Fruit fly (Drosophila melanogaster): ENCODE measurements around the gene CG17440.
A peak's percentile ranks its signal among the peaks of the same experiment; 100 is the strongest.

CG17440 gene

dm6 chrX:9255964-9256520 is 13.7 kb downstream of the CG17440 start, which contains the start of gene ric8a (continued):
- TF ChIP-seq Atf6 (GFP tag; IDR thresholded peaks at IDR 0.05), result no peak
- no peak for TF ChIP-seq ac (GFP tag; optimal IDR thresholded peaks at IDR 0.05)
- TF ChIP-seq tx (GFP tag; optimal IDR thresholded peaks at IDR 0.05), result no peak
- TF ChIP-seq CG15073 (GFP tag; optimal IDR thresholded peaks at IDR 0.05), result no peak
- no peak for TF ChIP-seq Drgx (GFP tag; IDR thresholded peaks at IDR 0.05)
- no peak for TF ChIP-seq lbe (GFP tag; optimal IDR thresholded peaks at IDR 0.05)
- TF ChIP-seq B-H1 (GFP tag; IDR thresholded peaks at IDR 0.05), result no peak
- no peak for TF ChIP-seq shn (GFP tag; optimal IDR thresholded peaks at IDR 0.05)
- TF ChIP-seq CG15696 (tag; optimal IDR thresholded peaks at IDR 0.05), result no peak
- no peak for TF ChIP-seq Gsc (GFP tag; IDR thresholded peaks at IDR 0.05)
- TF ChIP-seq CG12391 (tag; optimal IDR thresholded peaks at IDR 0.05), result peak; percentile 12
- no peak for TF ChIP-seq crol (GFP tag; IDR thresholded peaks at IDR 0.05)
- no peak for TF ChIP-seq CG18764 (GFP tag; optimal IDR thresholded peaks at IDR 0.05)
- TF ChIP-seq hbn (GFP tag; IDR thresholded peaks at IDR 0.05; ENCODE audit: partially characterized antibody), result peak; percentile 75
- TF ChIP-seq CG33213 (GFP tag; optimal IDR thresholded peaks at IDR 0.05), result no peak
- TF ChIP-seq inv (GFP tag; IDR thresholded peaks at IDR 0.05; ENCODE audit: partially characterized antibody), result peak; percentile 76
- no peak for TF ChIP-seq C15 (GFP tag; IDR thresholded peaks at IDR 0.05)
- no peak for TF ChIP-seq ap (GFP tag; IDR thresholded peaks at IDR 0.05)
- no peak for TF ChIP-seq MTF-1 (GFP tag; optimal IDR thresholded peaks at IDR 0.05; ENCODE audit: borderline replicate concordance)
- TF ChIP-seq CG4404 (GFP tag; IDR thresholded peaks at IDR 0.05), result no peak
- peak; percentile 54 for TF ChIP-seq Rfx (GFP tag; IDR thresholded peaks at IDR 0.05)
- peak; percentile 21 for TF ChIP-seq lilli (GFP tag; optimal IDR thresholded peaks at IDR 0.05)
- no peak for TF ChIP-seq CHES-1-like (GFP tag; optimal IDR thresholded peaks at IDR 0.05)
- TF ChIP-seq stc (GFP tag; IDR thresholded peaks at IDR 0.05), result no peak
- no peak for TF ChIP-seq wor (GFP tag; IDR thresholded peaks at IDR 0.05)
- TF ChIP-seq CG13287 (GFP tag; IDR thresholded peaks at IDR 0.05; ENCODE audit: partially characterized antibody), result peak; percentile 81
- no peak for TF ChIP-seq CG8944 (GFP tag; optimal IDR thresholded peaks at IDR 0.05)
- TF ChIP-seq ci (GFP tag; IDR thresholded peaks at IDR 0.05), result no peak
- TF ChIP-seq CG17361 (GFP tag; IDR thresholded peaks at IDR 0.05), result no peak
- TF ChIP-seq CG15011 (GFP tag; optimal IDR thresholded peaks at IDR 0.05), result no peak
- no peak for TF ChIP-seq Fer2 (tag; optimal IDR thresholded peaks at IDR 0.05)
- peak; percentile 85 for TF ChIP-seq CG16813 (GFP tag; IDR thresholded peaks at IDR 0.05; ENCODE audit: partially characterized antibody)
- no peak for TF ChIP-seq CG16779 (GFP tag; IDR thresholded peaks at IDR 0.05)
- TF ChIP-seq CG31365 (tag; optimal IDR thresholded peaks at IDR 0.05), result no peak
- TF ChIP-seq CG30403 (GFP tag; optimal IDR thresholded peaks at IDR 0.05), result no peak
- TF ChIP-seq trem (tag; optimal IDR thresholded peaks at IDR 0.05), result peak; percentile 67
- TF ChIP-seq CG12769 (tag; optimal IDR thresholded peaks at IDR 0.05), result no peak
- no peak for TF ChIP-seq vfl (GFP tag; optimal IDR thresholded peaks at IDR 0.05)
- TF ChIP-seq CG6765 (GFP tag; optimal IDR thresholded peaks at IDR 0.05), result no peak
- TF ChIP-seq CG17359 (tag; optimal IDR thresholded peaks at IDR 0.05), result no peak
- TF ChIP-seq Neu2 (GFP tag; optimal IDR thresholded peaks at IDR 0.05; ENCODE audit: borderline replicate concordance), result no peak
- TF ChIP-seq CG13424 (tag; optimal IDR thresholded peaks at IDR 0.05), result peak; percentile 8
- TF ChIP-seq CG14441 (GFP tag; IDR thresholded peaks at IDR 0.05), result no peak
- TF ChIP-seq grau (tag; optimal IDR thresholded peaks at IDR 0.05), result peak; percentile 27
- peak; percentile 36 for TF ChIP-seq CoRest (tag; optimal IDR thresholded peaks at IDR 0.05)
- TF ChIP-seq ERR (GFP tag; optimal IDR thresholded peaks at IDR 0.05), result no peak
- TF ChIP-seq sens-2 (GFP tag; IDR thresholded peaks at IDR 0.05), result no peak
- TF ChIP-seq crc (GFP tag; optimal IDR thresholded peaks at IDR 0.05), result no peak
- no peak for TF ChIP-seq org-1 (GFP tag; optimal IDR thresholded peaks at IDR 0.05)
- no peak for TF ChIP-seq CG5180 (GFP tag; optimal IDR thresholded peaks at IDR 0.05)
- no peak for TF ChIP-seq Spps (tag; optimal IDR thresholded peaks at IDR 0.05)
